Worm (Caenorhabditis elegans) whole organism, L1 larva: Measurements from ENCODE around the gene ZK250.14.

Source experiments
- ceh-90 ChIP-seq: sonication (generic microtip); optimal IDR thresholded peaks from 2 replicates; lab custom pipeline; 2016; ENCODE audit warnings: missing genetic modification characterization, missing compliant biosample characterization
- egl-27 ChIP-seq, 2 experiments: fragments of 150-350 bp in 1 of 2; sonication (generic microtip); optimal IDR thresholded peaks; 3 replicates each; lab custom pipeline; 2017 to 2018; ENCODE audit warnings: missing biosample characterization in 2 of 2, missing genetic modification characterization in 2 of 2, missing genetic modification reagents in 2 of 2
- elt-3 ChIP-seq, 6 experiments: fragments of 150-350 bp in 1 of 6; sonication (generic microtip); optimal IDR thresholded peaks; 2 replicates each; lab custom pipeline; 2017 to 2018; ENCODE audit warnings: missing biosample characterization in 6 of 6, missing genetic modification characterization in 6 of 6, inconsistent platforms in 1 of 6
- fkh-10 ChIP-seq: sonication (generic microtip); optimal IDR thresholded peaks from 2 replicates; lab custom pipeline; 2017; ENCODE audit warnings: missing biosample characterization, missing genetic modification reagents, missing genetic modification characterization
- lin-15B ChIP-seq: fragments of 150-350 bp; sonication (generic microtip); optimal IDR thresholded peaks from 3 replicates; lab custom pipeline; 2014; ENCODE audit warnings: missing biosample characterization, missing genetic modification characterization

- TF ChIP-seq ceh-90 (tag; lab: Kevin White, UChicago) (no peak), egl-27 (tag; optimal IDR thresholded peaks at IDR 0.05; lab: Kevin White, UChicago) (no peak), fkh-10 (GFP tag; lab: Kevin White, UChicago) (no peak), lin-15B (no peak), elt-3 (tag; optimal IDR thresholded peaks at IDR 0.05; lab: Kevin White, UChicago) (no peak)
These were observed 42.0 kb upstream of the ZK250.14 start, which contains the start of gene Y16E11A.4 for ce11 chrII:1986979-1987378.
